Fruit fly (Drosophila melanogaster) whole organism, wandering third instar larva: ENCODE measurements around the gene Tctp.
A peak's percentile ranks its signal among the peaks of the same experiment; 100 is the strongest.

Experiments
- Abd-B ChIP-seq: fragments of >200 bp; optimal IDR thresholded peaks from 2 replicates; lab custom pipeline; 2017; ENCODE audit warnings: missing biosample characterization, missing genetic modification characterization
- CG32264 ChIP-seq: fragments of 200-800 bp; sonication (Bioruptor generic); optimal IDR thresholded peaks from 2 replicates; lab custom pipeline; 2016; ENCODE audit warnings: missing biosample characterization, missing genetic modification characterization
- CG9705 ChIP-seq: fragments of 200-800 bp; sonication (Bioruptor generic); optimal IDR thresholded peaks from 2 replicates; lab custom pipeline; 2018; ENCODE audit warnings: missing biosample characterization, mild to moderate bottlenecking, missing genetic modification characterization
- CrebA ChIP-seq: fragments of 200-800 bp; sonication (Bioruptor generic); optimal IDR thresholded peaks from 2 replicates; lab custom pipeline; 2016; ENCODE audit warnings: missing biosample characterization, mild to moderate bottlenecking, missing genetic modification characterization, borderline replicate concordance
- Dfd ChIP-seq: fragments of >200 bp; optimal IDR thresholded peaks from 2 replicates; lab custom pipeline; 2017; ENCODE audit warnings: missing biosample characterization, missing genetic modification characterization
- Dif ChIP-seq: fragments of 200-275, 200-300 bp; sonication (Bioruptor generic); optimal IDR thresholded peaks from 2 replicates; lab custom pipeline; 2018; ENCODE audit warnings: missing biosample characterization, missing genetic modification characterization; ENCODE audit not compliant: partially characterized antibody
- GATAd ChIP-seq: sonication (Bioruptor generic); optimal IDR thresholded peaks from 2 replicates; lab custom pipeline; 2016; ENCODE audit warnings: missing biosample characterization, missing genetic modification characterization
- HLH106 ChIP-seq: fragments of 200-800 bp; optimal IDR thresholded peaks from 3 replicates; lab custom pipeline; 2019; ENCODE audit warnings: missing biosample characterization, mild to moderate bottlenecking, missing genetic modification characterization, moderate library complexity
- Hnf4 ChIP-seq: fragments of 200-800 bp; sonication (Bioruptor generic); optimal IDR thresholded peaks from 2 replicates; lab custom pipeline; 2016; ENCODE audit warnings: missing biosample characterization, mild to moderate bottlenecking, missing genetic modification characterization
- Hr78 ChIP-seq: fragments of >200 bp; optimal IDR thresholded peaks from 2 replicates; lab custom pipeline; 2017; ENCODE audit warnings: missing biosample characterization, missing genetic modification characterization
- Hr83 ChIP-seq: fragments of 200-300 bp; sonication (Bioruptor generic); optimal IDR thresholded peaks from 2 replicates; lab custom pipeline; 2016; ENCODE audit warnings: missing biosample characterization, mild to moderate bottlenecking, missing genetic modification characterization, moderate library complexity; ENCODE audit not compliant: poor library complexity, severe bottlenecking
- Jra ChIP-seq: sonication (Bioruptor generic); optimal IDR thresholded peaks from 2 replicates; lab custom pipeline; 2016; ENCODE audit warnings: missing biosample characterization, missing genetic modification characterization
- Mio ChIP-seq: sonication (Bioruptor generic); optimal IDR thresholded peaks from 2 replicates; lab custom pipeline; 2016; ENCODE audit warnings: missing biosample characterization, missing genetic modification characterization
- Myc ChIP-seq: fragments of >200 bp; optimal IDR thresholded peaks from 2 replicates; lab custom pipeline; 2017
- N ChIP-seq: fragments of >200 bp; optimal IDR thresholded peaks from 2 replicates; lab custom pipeline; 2018; ENCODE audit warnings: missing biosample characterization, missing external identifiers, missing genetic modification characterization
- OdsH ChIP-seq: fragments of 200-800 bp; sonication (Bioruptor generic); optimal IDR thresholded peaks from 2 replicates; lab custom pipeline; 2016; ENCODE audit warnings: missing biosample characterization, mild to moderate bottlenecking, missing genetic modification characterization
- Rel ChIP-seq, 2 experiments: fragments of 200-800 bp; sonication (Bioruptor generic) in 1 of 2; optimal IDR thresholded peaks; 2 replicates in 1 of 2; 3 replicates in 1 of 2; lab custom pipeline; 2016 to 2019; ENCODE audit warnings: mild to moderate bottlenecking in 2 of 2, missing biosample characterization in 2 of 2, missing genetic modification characterization in 2 of 2, moderate library complexity in 1 of 2
- Sp1 ChIP-seq: fragments of 200-800 bp; sonication (Bioruptor generic); optimal IDR thresholded peaks from 3 replicates; lab custom pipeline; 2019; ENCODE audit warnings: missing biosample characterization, mild to moderate bottlenecking, missing genetic modification characterization, moderate library complexity
- Vsx2 ChIP-seq: fragments of 200-300, 225-300 bp; sonication (Bioruptor generic); optimal IDR thresholded peaks from 2 replicates; lab custom pipeline; 2018; ENCODE audit warnings: missing biosample characterization, missing genetic modification characterization; ENCODE audit not compliant: partially characterized antibody
- br ChIP-seq: fragments of 200-800 bp; sonication (Bioruptor generic); optimal IDR thresholded peaks from 2 replicates; lab custom pipeline; 2016; ENCODE audit warnings: missing biosample characterization, missing genetic modification characterization
- brk ChIP-seq: fragments of 200-800 bp; sonication (Bioruptor generic); optimal IDR thresholded peaks from 2 replicates; lab custom pipeline; 2016; ENCODE audit warnings: missing biosample characterization, mild to moderate bottlenecking, missing genetic modification characterization
- dl ChIP-seq, 2 experiments: fragments of 175-275, 200-275 bp in 1 of 2; fragments of 200-275 bp in 1 of 2; sonication (Bioruptor generic); optimal IDR thresholded peaks; lab custom pipeline; 2018; ENCODE audit warnings: mild to moderate bottlenecking in 2 of 2, missing biosample characterization in 2 of 2, missing genetic modification characterization in 2 of 2, moderate library complexity in 2 of 2; ENCODE audit not compliant: partially characterized antibody in 2 of 2, insufficient read depth in 1 of 2
- dmrt93B ChIP-seq: fragments of 200-800 bp; sonication (Bioruptor generic); optimal IDR thresholded peaks from 2 replicates; lab custom pipeline; 2018; ENCODE audit warnings: missing biosample characterization, mild to moderate bottlenecking, missing genetic modification characterization
- dsf ChIP-seq: sonication (Bioruptor generic); optimal IDR thresholded peaks from 2 replicates; lab custom pipeline; 2016; ENCODE audit warnings: missing biosample characterization, missing genetic modification characterization, borderline replicate concordance
- ey ChIP-seq: fragments of 200-800 bp; sonication (Bioruptor generic); optimal IDR thresholded peaks from 2 replicates; lab custom pipeline; 2016; ENCODE audit warnings: missing biosample characterization, missing genetic modification characterization
- foxo ChIP-seq, 2 experiments: fragments of 200-800 bp; sonication (Bioruptor generic); optimal IDR thresholded peaks; 2 replicates in 1 of 2; 3 replicates in 1 of 2; lab custom pipeline; 2016 to 2017; ENCODE audit warnings: missing biosample characterization in 2 of 2, missing genetic modification characterization in 2 of 2
- fru ChIP-seq: fragments of 200-800 bp; sonication (Bioruptor generic); optimal IDR thresholded peaks from 3 replicates; lab custom pipeline; 2016; ENCODE audit warnings: missing biosample characterization, mild to moderate bottlenecking, missing genetic modification characterization
- h ChIP-seq: fragments of 200-800 bp; sonication (Bioruptor generic); optimal IDR thresholded peaks from 3 replicates; lab custom pipeline; 2016; ENCODE audit warnings: missing biosample characterization, mild to moderate bottlenecking, missing genetic modification characterization
- jim ChIP-seq: fragments of 175-275, 200-325 bp; sonication (Bioruptor generic); optimal IDR thresholded peaks from 2 replicates; lab custom pipeline; 2016; ENCODE audit warnings: missing biosample characterization, mild to moderate bottlenecking, missing genetic modification characterization
- lola ChIP-seq: fragments of >200 bp; optimal IDR thresholded peaks from 2 replicates; lab custom pipeline; 2017; ENCODE audit warnings: missing biosample characterization, missing genetic modification characterization
- pan ChIP-seq: fragments of >200 bp; optimal IDR thresholded peaks from 2 replicates; lab custom pipeline; 2017
- psq ChIP-seq: fragments of 200-800 bp; sonication (Bioruptor generic); optimal IDR thresholded peaks from 3 replicates; lab custom pipeline; 2017; ENCODE audit warnings: missing biosample characterization, mild to moderate bottlenecking, missing genetic modification characterization, moderate library complexity
- rgr ChIP-seq: fragments of 200-800 bp; sonication (Bioruptor generic); optimal IDR thresholded peaks from 3 replicates; lab custom pipeline; 2016; ENCODE audit warnings: missing biosample characterization, mild to moderate bottlenecking, missing genetic modification characterization
- sage ChIP-seq: fragments of 200-800 bp; sonication (Bioruptor generic); optimal IDR thresholded peaks from 2 replicates; lab custom pipeline; 2016; ENCODE audit warnings: missing biosample characterization, mild to moderate bottlenecking, missing genetic modification characterization
- sv ChIP-seq: fragments of 200-800 bp; sonication (Bioruptor generic); optimal IDR thresholded peaks from 3 replicates; lab custom pipeline; 2016; ENCODE audit warnings: missing biosample characterization, missing genetic modification characterization
- tai ChIP-seq: sonication (Bioruptor generic); optimal IDR thresholded peaks from 2 replicates; lab custom pipeline; 2016; ENCODE audit warnings: missing biosample characterization, missing genetic modification characterization
- usp ChIP-seq: fragments of >200 bp; optimal IDR thresholded peaks from 2 replicates; lab custom pipeline; 2017; ENCODE audit warnings: missing biosample characterization, missing genetic modification characterization
- woc ChIP-seq: sonication (Bioruptor generic); optimal IDR thresholded peaks from 2 replicates; lab custom pipeline; 2016; ENCODE audit warnings: missing biosample characterization, mild to moderate bottlenecking, missing genetic modification characterization

Gene Tctp

dm6 chr3R:11195792-11196191 lies 14.3 kb upstream of the Tctp start, which contains the start of gene CG18577:
Gene CG18577, plus strand, starts transcription at chr3R:11196092.
- TF ChIP-seq br (GFP tag; lab: Kevin White, UChicago), result no peak

dm6 chr3R:11196648-11197388 lies 13.2 kb upstream of the Tctp start:
- peak; percentile 98 for TF ChIP-seq dmrt93B
- TF ChIP-seq Hr83 (GFP tag; lab: Kevin White, UChicago), result no peak
- TF ChIP-seq dsf (GFP tag; lab: Kevin White, UChicago), result peak; percentile 80
- peak; percentile 4 for TF ChIP-seq Dif (GFP tag; lab: Kevin White, UChicago)
- TF ChIP-seq Myc (lab: Kevin White, UChicago), result no peak
- TF ChIP-seq rgr, result peak; percentile 94
- peak; percentile 73 for TF ChIP-seq Rel (GFP tag; optimal IDR thresholded peaks at IDR 0.05; lab: Kevin White, UChicago)
- peak; percentile 65 for TF ChIP-seq Rel (tag; optimal IDR thresholded peaks at IDR 0.05; lab: Kevin White, UChicago)
- no peak for TF ChIP-seq lola (GFP tag; lab: Kevin White, UChicago)
- no peak for TF ChIP-seq CG32264
- TF ChIP-seq HLH106 (tag; lab: Kevin White, UChicago), result peak; percentile 95
- peak; percentile 64 for TF ChIP-seq GATAd (GFP tag; lab: Kevin White, UChicago)
- no peak for TF ChIP-seq Abd-B
- TF ChIP-seq tai (GFP tag; lab: Kevin White, UChicago), result peak; percentile 73
- peak; percentile 96 for TF ChIP-seq OdsH (GFP tag; lab: Kevin White, UChicago)
- TF ChIP-seq N (GFP tag; lab: Kevin White, UChicago), result no peak
- TF ChIP-seq Sp1 (GFP tag; lab: Kevin White, UChicago), result peak; percentile 99
- no peak for TF ChIP-seq Vsx2 (GFP tag; lab: Kevin White, UChicago)
- TF ChIP-seq Dfd, result peak; percentile 99
- peak; percentile 90 for TF ChIP-seq br (GFP tag; lab: Kevin White, UChicago)
- TF ChIP-seq psq, result peak; percentile 98
- TF ChIP-seq h, result peak; percentile 95
- TF ChIP-seq Jra (GFP tag; lab: Kevin White, UChicago), result no peak
- TF ChIP-seq pan (lab: Kevin White, UChicago), result no peak
- peak; percentile 96 for TF ChIP-seq fru
- TF ChIP-seq Mio, result no peak
- TF ChIP-seq CG9705 (GFP tag; lab: Kevin White, UChicago), result peak; percentile 94
- peak; percentile 72 for TF ChIP-seq Hnf4 (GFP tag; lab: Kevin White, UChicago)
- peak; percentile 92 for TF ChIP-seq woc (GFP tag; lab: Kevin White, UChicago)
- no peak for TF ChIP-seq usp (GFP tag; lab: Kevin White, UChicago)
- peak; percentile 72 for TF ChIP-seq sage
- TF ChIP-seq CrebA (GFP tag; lab: Kevin White, UChicago), result no peak
- TF ChIP-seq sv (GFP tag; lab: Kevin White, UChicago), result peak; percentile 95
- TF ChIP-seq foxo (GFP tag; optimal IDR thresholded peaks at IDR 0.05; lab: Kevin White, UChicago), result peak in 1 of 2 experiments; percentile 96
- peak; percentile 90 for TF ChIP-seq ey
- TF ChIP-seq Hr78 (GFP tag; lab: Kevin White, UChicago), result no peak
- TF ChIP-seq brk (GFP tag; lab: Kevin White, UChicago), result peak; percentile 88
- TF ChIP-seq dl (GFP tag; optimal IDR thresholded peaks at IDR 0.05; lab: Kevin White, UChicago; ENCODE audit: insufficient read depth in 1 of 2, partially characterized antibody in 2 of 2), result no peak
- no peak for TF ChIP-seq jim (GFP tag; lab: Kevin White, UChicago)

dm6 chr3R:11197389-11197716 lies 12.7 kb upstream of the Tctp start, which contains the start of gene cu:
Gene cu, plus strand, starts transcription at chr3R:11197592.
- TF ChIP-seq CrebA (GFP tag; lab: Kevin White, UChicago) (no peak), woc (GFP tag; lab: Kevin White, UChicago) (no peak), foxo (GFP tag; optimal IDR thresholded peaks at IDR 0.05; lab: Kevin White, UChicago) (no peak), Sp1 (GFP tag; lab: Kevin White, UChicago) (no peak), psq (no peak), brk (GFP tag; lab: Kevin White, UChicago) (peak; percentile 60), Jra (GFP tag; lab: Kevin White, UChicago) (peak; percentile 86), Rel (GFP tag; optimal IDR thresholded peaks at IDR 0.05; lab: Kevin White, UChicago) (no peak), Rel (tag; optimal IDR thresholded peaks at IDR 0.05; lab: Kevin White, UChicago) (no peak), Hr78 (GFP tag; lab: Kevin White, UChicago) (no peak), CG9705 (GFP tag; lab: Kevin White, UChicago) (no peak), N (GFP tag; lab: Kevin White, UChicago) (no peak), fru (no peak), pan (lab: Kevin White, UChicago) (no peak), dmrt93B (no peak), Hnf4 (GFP tag; lab: Kevin White, UChicago) (no peak), Dif (GFP tag; lab: Kevin White, UChicago) (peak; percentile 62), Mio (no peak), Abd-B (no peak), Myc (lab: Kevin White, UChicago) (no peak), dl (GFP tag; optimal IDR thresholded peaks at IDR 0.05; lab: Kevin White, UChicago; ENCODE audit: insufficient read depth in 1 of 2, partially characterized antibody in 2 of 2) (peak; percentile 76 to 82), Hr83 (GFP tag; lab: Kevin White, UChicago) (no peak), Vsx2 (GFP tag; lab: Kevin White, UChicago) (peak; percentile 12), rgr (no peak), sv (GFP tag; lab: Kevin White, UChicago) (peak; percentile 32), tai (GFP tag; lab: Kevin White, UChicago) (no peak), h (no peak), lola (GFP tag; lab: Kevin White, UChicago) (no peak), Dfd (no peak), usp (GFP tag; lab: Kevin White, UChicago) (no peak), jim (GFP tag; lab: Kevin White, UChicago) (no peak), dsf (GFP tag; lab: Kevin White, UChicago) (no peak), ey (no peak), br (GFP tag; lab: Kevin White, UChicago) (no peak), HLH106 (tag; lab: Kevin White, UChicago) (no peak)
- TF ChIP-seq, all 38 proteins: peak for 6
